Worm (Caenorhabditis elegans) whole organism, L2 larva: Measurements from ENCODE around the gene glr-1.

ENCODE experiments used
- ama-1 ChIP-seq: fragments of 150-350 bp; optimal IDR thresholded peaks from 2 replicates; lab custom pipeline; 2018; ENCODE audit warnings: inconsistent platforms
- gmeb-1 ChIP-seq: fragments of 150-350 bp; optimal IDR thresholded peaks from 2 replicates; lab custom pipeline; 2014; ENCODE audit warnings: missing biosample characterization, missing genetic modification characterization
- lin-39 ChIP-seq: fragments of 150-350 bp; optimal IDR thresholded peaks from 2 replicates; lab custom pipeline; 2014; ENCODE audit warnings: missing biosample characterization, missing genetic modification reagents, missing genetic modification characterization
- unc-62 ChIP-seq: fragments of 150-350 bp; optimal IDR thresholded peaks from 2 replicates; lab custom pipeline; 2014; ENCODE audit warnings: missing biosample characterization, missing genetic modification reagents, missing genetic modification characterization
- ztf-1 ChIP-seq: fragments of 200-800 bp; sonication (Bioruptor generic); conservative IDR thresholded peaks from 2 replicates; pipeline ENCODE4 v1.3.6; 2022; ENCODE audit warnings: missing genetic modification characterization, missing compliant biosample characterization

DNA sequence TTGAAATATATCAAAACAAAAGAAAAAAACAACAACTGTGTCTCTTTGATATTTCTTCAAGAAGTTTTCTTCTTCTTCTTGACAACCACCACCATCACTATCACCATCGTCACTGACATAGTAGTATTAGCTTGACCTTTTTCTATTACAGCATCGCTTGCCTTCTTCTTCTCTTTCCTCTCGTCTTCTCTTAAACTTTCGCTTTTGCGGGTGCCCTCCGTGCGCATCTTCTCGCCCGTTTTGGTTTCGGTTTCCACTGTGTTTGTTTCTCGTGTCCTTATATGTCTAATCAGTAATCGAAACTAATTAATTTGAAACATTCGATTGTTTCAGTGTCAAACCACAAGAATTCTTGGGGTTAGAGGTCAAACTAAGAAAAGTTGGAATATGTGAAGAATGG, 9.1 kb downstream of the glr-1 start:
- TF ChIP-seq unc-62 (no peak), ztf-1 (GFP tag; lab: Robert Waterston, UW) (no peak), gmeb-1 (tag; lab: Kevin White, UChicago) (no peak), lin-39 (tag; lab: Kevin White, UChicago) (no peak), ama-1 (lab: Kevin White, UChicago) (no peak)
